Worm (Caenorhabditis elegans) whole organism, early embryonic: ENCODE results near the gene nfx-1.

Experiments used
- aly-1 ChIP-seq: sonication (generic microtip); optimal IDR thresholded peaks from 2 replicates; lab custom pipeline; 2016; ENCODE audit warnings: missing genetic modification characterization, missing compliant biosample characterization
- hmbx-1 ChIP-seq: sonication (generic microtip); optimal IDR thresholded peaks from 2 replicates; lab custom pipeline; 2016; ENCODE audit warnings: mild to moderate bottlenecking, missing genetic modification characterization, missing compliant biosample characterization

DNA sequence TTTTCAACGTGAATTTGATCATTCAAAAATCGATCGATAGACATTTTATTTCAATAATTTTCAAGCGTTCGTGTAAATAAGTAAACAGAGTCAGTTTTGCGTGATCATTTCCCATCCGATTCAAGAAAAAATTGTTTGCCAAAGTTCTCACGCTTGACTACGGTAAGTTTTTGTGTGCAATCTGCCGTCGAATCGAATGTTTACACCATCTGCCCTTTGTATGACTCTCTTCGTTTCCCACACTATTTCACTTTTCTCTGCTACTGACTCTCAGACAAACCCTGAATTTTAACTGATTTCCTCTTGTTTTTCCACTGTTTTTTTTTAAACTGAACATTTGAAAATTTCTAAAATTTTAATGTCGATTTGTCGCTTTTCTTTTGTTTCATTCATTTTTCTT is 30.4 kb upstream of the nfx-1 start:
- no peak for TF ChIP-seq aly-1
- no peak for TF ChIP-seq hmbx-1 (tag; lab: Kevin White, UChicago)
